Worm (Caenorhabditis elegans) whole organism, dauer: Measurements from ENCODE around the gene igeg-1.

Experiments used
- unc-62 ChIP-seq: sonication (generic microtip); optimal IDR thresholded peaks from 2 replicates; lab custom pipeline; 2017; ENCODE audit warnings: missing biosample characterization, missing genetic modification reagents, missing genetic modification characterization

igeg-1 gene

DNA sequence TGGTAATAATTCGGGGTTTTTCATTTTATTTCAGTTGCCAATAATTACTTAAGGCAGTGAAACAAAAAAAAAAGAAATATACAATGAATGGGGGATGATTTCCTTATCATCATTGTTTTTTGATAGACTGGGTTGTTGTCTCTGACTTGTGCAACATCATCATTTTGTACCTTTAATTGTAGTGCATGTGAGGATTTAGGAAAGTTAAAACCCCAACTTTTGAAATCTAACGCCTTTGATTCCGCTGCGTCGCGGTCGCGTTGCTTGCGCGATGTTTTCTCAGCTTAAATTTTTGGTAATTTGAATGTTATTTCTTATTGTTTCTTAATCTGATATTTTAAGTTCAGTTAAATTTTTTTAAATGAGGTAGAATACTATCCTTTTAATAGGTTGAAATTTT, 16.6 kb upstream of the igeg-1 start, which contains the start of gene ZK185.5:
Gene ZK185.5, minus strand, starts transcription at position 101 of the 400 bp plus-strand sequence.
- TF ChIP-seq unc-62 (GFP tag; lab: Kevin White, UChicago), result no peak

DNA sequence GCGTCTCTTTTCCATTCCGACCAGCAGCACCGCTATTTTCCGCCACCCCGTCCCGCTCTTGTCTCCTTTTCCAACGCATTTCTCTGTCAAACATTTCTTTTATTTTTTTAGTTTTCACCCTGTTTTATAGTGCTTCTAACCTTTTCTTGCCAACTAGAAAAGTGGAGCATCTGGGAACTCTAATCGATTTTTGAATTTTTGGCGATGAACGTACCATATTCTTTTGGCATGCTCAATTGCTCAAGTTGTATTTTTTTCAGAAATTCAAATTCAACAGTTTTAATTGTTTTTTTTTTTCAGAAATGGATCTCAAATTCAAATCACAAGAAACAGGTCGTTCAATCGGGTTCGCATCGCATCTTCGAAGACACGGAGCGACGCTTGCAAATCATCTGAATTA, 14.2 kb upstream of the igeg-1 start, which contains the start of gene ZK185.1:
Gene ZK185.1, plus strand, starts transcription at position 301 of the 400 bp plus-strand sequence.
- TF ChIP-seq unc-62 (GFP tag; lab: Kevin White, UChicago), result no peak

DNA sequence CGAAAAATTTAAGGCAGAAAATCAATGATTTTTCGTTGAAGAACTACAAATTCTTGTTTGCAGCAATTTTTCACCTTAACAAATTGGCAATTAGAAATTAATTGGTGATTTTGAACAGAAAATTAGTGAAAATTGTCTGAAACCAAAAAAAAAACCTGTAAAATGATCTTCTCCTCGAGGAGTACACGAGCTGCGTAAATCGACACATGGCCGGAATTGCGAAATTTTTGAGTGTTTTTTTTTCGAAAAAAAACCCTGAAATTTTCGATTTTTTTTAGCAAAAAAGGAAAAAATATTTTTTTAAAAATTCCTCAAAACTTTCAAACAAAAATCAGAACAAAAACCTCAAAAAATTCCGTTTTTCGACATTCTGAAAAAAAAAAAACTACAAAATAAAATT, 10.9 kb upstream of the igeg-1 start:
- no peak for TF ChIP-seq unc-62 (GFP tag; lab: Kevin White, UChicago)

DNA sequence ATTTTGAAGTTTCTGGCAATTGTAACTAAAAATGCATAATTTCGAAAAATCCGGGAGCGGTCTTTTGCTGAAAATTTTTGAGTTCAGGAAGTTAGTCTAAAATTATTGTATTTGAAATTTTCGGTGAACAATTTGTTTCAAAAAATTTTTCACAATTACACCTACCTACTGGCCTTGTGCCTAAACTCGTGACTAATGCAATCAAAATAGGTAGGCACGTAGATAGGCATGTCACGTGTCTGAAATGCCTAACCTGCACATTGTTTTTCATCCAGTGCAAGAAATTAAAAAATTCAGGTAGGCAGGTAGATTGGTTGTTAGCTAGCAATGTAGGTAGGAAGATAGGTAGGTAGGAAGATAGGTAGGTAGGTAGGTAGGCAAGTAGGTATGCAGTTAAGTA, 5.3 kb upstream of the igeg-1 start:
- no peak for TF ChIP-seq unc-62 (GFP tag; lab: Kevin White, UChicago)

DNA sequence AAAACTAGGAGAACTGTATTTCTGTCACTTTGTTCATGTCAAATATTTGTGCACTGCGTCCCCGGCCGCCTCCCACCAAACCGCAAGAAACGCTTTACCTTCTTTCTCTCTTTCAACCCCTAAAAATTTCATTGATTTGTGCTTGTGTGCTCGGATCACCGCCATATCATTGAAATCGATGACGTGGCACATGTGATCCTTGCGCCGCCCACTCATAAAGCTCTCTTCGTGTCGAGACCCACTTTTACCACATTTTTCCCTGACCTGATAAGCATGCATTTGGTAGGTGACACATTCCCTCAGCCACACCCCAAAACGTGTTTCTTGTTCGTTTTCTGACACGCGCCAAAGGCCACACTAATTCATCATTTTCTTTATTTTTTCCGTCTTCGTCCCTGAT, 4.7 kb upstream of the igeg-1 start:
- no peak for TF ChIP-seq unc-62 (GFP tag; lab: Kevin White, UChicago)

DNA sequence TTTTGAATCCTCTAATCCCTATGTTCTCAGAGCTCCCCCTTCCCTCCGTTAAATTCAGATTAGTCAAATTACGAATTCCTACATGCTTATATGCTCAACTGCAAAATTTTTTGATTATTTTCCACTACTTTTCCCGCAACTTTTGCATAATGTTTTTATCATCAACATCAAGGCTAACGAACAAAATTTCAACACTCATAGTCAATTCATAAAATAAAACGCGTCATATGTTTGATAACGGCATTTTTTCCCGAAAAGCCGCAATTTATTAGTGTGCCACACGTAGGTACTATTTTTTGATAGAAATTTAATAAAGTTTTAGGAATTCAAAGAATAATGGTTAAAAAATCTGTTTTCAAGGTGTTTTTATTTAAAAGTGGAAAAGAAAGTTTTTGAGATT, 3.3 kb upstream of the igeg-1 start:
- no peak for TF ChIP-seq unc-62 (GFP tag; lab: Kevin White, UChicago)

DNA sequence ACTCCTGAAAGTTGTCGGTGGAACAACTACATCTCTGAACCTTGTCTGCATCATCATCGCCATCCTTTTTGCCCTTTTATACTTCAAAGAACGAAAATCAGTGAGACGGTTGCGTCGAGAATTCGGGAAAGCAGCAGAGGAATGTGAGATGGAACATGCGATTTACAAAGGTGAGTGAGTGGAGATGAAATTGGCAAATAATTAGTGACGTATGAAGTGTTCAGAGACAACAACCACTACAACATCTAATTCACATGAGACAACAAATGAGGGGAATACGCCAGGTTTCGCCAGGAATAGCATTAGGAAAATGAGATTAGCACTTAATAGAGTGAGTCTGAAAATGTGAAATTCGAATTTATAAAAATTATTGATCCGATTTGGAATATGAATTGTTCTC, 2.1 kb downstream of the igeg-1 start:
- TF ChIP-seq unc-62 (GFP tag; lab: Kevin White, UChicago), result no peak

DNA sequence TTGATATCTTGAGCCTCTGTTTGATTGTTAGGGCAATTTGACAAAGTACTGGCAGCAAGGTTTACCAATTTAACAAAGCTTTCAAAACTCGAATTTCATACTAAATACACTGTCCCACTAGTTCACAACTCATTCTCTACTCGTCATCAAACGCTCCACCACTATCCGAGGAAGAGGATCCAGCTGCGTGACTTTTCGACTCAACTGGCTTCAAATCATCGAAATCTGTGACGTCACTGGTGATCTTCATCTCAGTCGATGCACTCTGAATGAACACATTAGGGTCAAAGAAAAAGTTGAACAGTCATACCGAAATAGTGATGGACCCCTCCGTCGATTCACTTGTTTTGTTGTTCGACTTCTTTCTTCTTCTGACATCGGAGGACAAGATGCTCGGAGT, 3.4 kb downstream of the igeg-1 start:
- no peak for TF ChIP-seq unc-62 (GFP tag; lab: Kevin White, UChicago)

DNA sequence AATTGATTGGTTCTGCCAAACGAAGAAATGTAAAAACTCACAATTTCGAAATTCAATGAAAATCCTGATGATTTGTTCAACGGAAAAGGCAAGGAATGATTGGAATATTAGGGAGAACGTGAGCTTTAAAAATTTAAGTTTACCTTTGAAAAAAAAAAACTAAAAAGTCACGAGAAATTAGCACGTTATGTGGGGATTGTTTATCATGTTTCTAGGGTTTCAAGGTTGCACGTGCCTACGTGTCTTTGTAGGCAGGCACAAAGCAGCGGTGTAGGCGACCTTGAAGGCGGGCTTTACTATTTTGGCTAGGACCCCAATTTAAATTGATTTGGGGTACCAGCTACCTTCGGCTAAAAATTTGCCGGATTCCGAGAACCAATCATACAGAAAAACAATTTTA, 4.9 kb downstream of the igeg-1 start, which contains the start of gene F28E10.4:
Gene F28E10.4, minus strand, starts transcription at position 101 of the 400 bp plus-strand sequence.
- TF ChIP-seq unc-62 (GFP tag; lab: Kevin White, UChicago), result no peak

DNA sequence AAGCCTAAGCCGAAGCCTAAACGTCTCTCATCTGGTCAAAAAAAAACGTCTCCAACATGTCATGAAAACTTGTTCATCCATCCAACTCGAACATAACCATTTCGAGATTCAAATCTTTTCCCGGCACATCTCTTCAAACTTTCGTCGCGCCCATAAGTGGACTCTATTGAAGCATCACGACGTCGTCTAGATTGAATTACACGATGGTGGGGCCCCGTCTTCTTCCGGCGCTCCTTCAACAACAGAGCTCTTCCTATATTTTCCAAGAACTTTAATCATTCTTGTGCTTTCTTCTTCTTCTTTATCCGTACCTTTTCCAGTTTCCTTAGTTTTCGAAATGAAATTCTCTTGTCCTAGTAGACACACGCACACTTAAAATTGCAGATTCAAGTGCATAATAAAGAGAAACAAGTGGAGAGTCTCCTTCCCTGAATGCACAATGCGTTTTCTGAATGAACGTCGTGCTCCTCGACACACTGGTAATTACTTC, 6.0 kb downstream of the igeg-1 start, which contains the start of gene F28E10.1:
Gene F28E10.1, plus strand, starts transcription at position 440 of the 490 bp plus-strand sequence.
- no peak for TF ChIP-seq unc-62 (GFP tag; lab: Kevin White, UChicago)

DNA sequence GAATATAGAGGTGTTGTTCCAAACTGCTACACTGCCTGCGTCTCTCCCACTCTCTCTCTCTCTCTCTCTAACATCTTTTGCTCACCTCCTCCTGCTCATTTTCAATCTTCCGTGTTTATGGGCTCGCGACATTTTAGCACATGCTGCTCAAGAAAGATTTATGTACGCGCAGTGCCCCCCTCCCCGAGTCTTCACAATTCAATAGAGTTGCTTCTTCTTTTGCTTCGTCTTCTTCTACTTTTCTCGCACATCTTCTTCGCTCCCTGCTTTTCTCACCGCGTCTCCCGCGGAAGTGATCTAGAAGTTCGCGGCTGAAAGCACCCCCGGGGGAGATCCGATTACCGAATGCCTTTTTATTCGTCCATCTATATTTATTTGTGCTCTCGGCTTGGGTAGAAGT, 8.2 kb downstream of the igeg-1 start:
- TF ChIP-seq unc-62 (GFP tag; lab: Kevin White, UChicago), result no peak

DNA sequence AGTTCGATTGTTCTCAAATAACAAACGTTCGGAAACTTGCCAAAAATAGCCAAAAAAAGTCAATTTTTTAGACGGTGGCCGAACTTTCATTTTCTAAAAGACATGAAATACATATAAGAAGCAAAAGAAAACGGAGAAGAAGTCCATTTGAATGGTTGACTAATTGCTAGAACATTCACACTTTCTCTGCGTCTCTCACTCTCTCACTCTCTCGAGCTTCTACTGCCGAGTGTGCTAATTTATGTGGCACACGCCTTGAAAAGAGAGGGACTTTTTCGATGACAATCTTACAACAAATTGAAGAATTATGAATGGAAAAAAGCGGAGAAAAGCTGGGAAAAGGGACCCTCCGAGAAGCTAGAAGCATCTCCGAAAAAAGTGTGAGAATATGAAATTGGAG, 11.6 kb downstream of the igeg-1 start:
- no peak for TF ChIP-seq unc-62 (GFP tag; lab: Kevin White, UChicago)

DNA sequence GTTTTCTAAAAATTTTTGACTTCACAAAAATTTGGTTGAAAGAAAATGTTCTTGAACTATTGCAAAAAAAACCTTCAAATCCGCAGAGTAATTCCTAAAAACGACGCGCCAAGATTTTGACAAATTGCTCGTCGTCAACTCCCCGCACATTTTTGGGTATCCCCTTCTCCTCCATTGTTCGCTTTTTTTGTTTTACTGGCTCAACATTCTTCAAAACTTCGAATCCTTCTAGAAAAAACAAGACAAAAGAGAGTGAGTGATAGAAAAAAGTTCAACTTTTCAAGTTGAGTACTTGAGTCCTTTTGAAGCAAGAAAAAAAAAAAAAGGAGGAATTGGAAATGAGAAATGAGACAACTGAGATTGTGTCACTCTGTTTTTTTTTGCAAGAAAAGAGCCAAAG, 14.4 kb downstream of the igeg-1 start:
- no peak for TF ChIP-seq unc-62 (GFP tag; lab: Kevin White, UChicago)

DNA sequence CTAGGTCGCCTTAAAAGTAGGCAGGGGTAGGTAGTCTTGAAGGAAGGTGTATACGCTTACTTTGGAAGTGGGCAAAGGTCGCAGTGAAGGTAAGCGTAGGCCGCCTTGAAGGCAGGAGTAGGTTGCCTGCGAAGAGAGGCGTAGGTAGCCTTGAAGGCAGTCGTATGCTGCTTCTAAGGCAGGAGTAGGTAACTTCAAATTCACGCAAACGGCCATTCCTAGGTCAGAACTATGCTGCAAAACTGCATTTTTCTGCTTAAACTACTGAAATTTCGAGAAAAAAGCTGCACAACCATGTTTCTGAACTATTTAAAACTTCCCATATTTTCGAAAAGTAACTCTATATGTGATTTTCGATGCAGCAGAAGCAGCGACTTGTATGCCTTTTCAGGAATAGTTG, 17.0 kb downstream of the igeg-1 start:
- TF ChIP-seq unc-62 (GFP tag; lab: Kevin White, UChicago), result no peak

DNA sequence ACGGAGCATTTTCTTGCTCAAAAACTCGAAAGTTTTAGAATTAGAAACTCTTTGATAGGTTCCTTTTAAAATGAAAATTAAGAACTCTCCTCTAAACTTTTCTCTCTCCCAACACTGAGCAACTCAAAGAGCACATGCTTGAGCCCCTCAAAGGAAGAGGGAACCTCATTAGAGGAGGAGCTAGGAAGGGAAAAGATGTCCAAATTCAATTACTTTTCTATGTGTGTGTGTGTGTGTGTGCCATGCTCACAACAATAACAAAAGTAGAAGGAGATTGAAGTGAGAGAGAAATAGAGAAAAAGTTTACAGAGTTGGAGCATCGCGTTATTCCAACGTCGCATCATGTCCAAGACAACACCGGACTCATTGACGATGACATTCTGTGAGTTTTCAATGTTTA, 23.5 kb downstream of the igeg-1 start:
- TF ChIP-seq unc-62 (GFP tag; lab: Kevin White, UChicago), result no peak

DNA sequence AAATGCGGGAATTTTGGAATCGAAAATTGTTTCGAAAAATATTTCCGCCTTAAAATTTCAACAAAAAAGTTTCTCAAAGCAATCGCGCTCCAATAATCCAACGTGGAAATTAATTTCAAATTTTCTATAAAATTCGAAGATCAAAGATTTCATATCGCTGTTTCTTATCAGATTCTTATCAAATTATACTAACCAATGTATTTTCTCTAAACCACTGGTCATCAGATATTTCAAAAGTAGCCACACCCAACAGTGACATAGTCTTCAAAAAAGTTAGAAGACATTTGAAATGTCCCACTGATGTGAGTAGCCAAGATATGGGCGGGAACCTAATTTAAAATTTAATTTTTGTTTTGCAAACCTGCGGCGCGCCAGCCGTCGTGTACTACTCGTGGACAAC, 25.1 kb downstream of the igeg-1 start:
- TF ChIP-seq unc-62 (GFP tag; lab: Kevin White, UChicago), result no peak

DNA sequence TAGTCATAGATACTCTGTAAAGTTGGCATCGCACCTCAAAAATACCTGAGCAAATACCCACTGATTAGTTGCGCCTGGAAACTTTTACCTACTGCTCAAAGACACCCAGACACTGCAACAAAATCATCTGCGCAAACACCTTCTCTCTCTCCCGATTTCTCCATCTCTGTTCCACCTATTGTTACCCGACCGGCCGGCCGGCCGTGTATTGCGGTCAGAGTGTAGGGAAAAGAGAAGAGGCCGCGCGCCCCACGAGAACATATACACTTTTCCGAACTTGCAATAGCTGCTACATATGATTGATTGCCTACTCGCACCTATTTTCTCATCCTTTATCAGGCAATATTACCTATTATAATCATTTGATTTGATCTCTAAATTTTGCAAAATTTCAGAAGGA, 26.0 kb downstream of the igeg-1 start:
- TF ChIP-seq unc-62 (GFP tag; lab: Kevin White, UChicago), result no peak

DNA sequence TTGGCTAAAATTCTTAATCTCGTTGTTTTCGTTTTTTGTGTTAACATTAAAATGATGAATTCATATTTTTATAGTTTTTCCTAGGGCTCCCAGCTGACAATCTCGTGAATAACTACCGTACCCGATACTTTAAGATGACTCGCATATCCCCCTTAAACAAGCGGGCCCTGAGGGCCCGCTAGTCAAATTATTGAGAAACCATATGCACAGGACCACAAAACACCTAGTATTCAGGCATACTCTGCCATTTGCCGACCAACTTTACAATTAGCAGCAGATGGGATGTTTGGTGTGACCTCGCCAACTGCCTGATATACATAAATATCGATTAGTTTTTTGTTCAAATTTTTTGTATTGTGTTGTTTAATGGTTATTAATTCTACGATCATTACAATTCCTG, 34.4 kb downstream of the igeg-1 start, which contains the start of gene F19C7.3:
Gene F19C7.3, plus strand, starts transcription at position 301 of the 400 bp plus-strand sequence.
- no peak for TF ChIP-seq unc-62 (GFP tag; lab: Kevin White, UChicago)
